Worm (Caenorhabditis elegans): Measurements from ENCODE around the gene nhr-285.

- TF ChIP-seq flt-1 (GFP tag; IDR thresholded peaks at IDR 0.05) (no peak), med-1 (GFP tag; optimal IDR thresholded peaks at IDR 0.05; ENCODE audit: insufficient read depth) (no peak), cog-1 (tag; optimal IDR thresholded peaks at IDR 0.05) (no peak), ztf-23 (GFP tag; IDR thresholded peaks at IDR 0.05) (no peak)
Measured at ce11 chrV:15730459-15730858, 48.6 kb downstream of the nhr-285 start, which contains the start of gene Y6E2A.10.

Measured in whole organism, midembryonic.